Fruit fly (Drosophila melanogaster) whole organism, prepupa: Measurements from ENCODE around the gene Ada2a.

ENCODE experiments used
- CG11762 ChIP-seq: fragments of 200-800 bp; sonication (Bioruptor generic); optimal IDR thresholded peaks from 3 replicates; lab custom pipeline; 2016; ENCODE audit warnings: missing biosample characterization, missing genetic modification characterization; ENCODE audit not compliant: insufficient read depth
- CG11902 ChIP-seq: fragments of 200-800 bp; sonication (Bioruptor generic); optimal IDR thresholded peaks from 3 replicates; lab custom pipeline; 2016; ENCODE audit warnings: missing biosample characterization, missing genetic modification characterization
- CG15336 ChIP-seq: fragments of 200-800 bp; sonication (Bioruptor generic); IDR thresholded peaks from 2 replicates; pipeline ENCODE4 v1.3.6; 2022; ENCODE audit warnings: missing biosample characterization, missing genetic modification characterization
- CG1621 ChIP-seq: fragments of 200-800 bp; sonication (Bioruptor generic); optimal IDR thresholded peaks from 3 replicates; lab custom pipeline; 2018; ENCODE audit warnings: missing biosample characterization, mild to moderate bottlenecking, missing genetic modification characterization
- CG16779 ChIP-seq: fragments of 200-800 bp; sonication (Bioruptor generic); optimal IDR thresholded peaks from 3 replicates; lab custom pipeline; 2017; ENCODE audit warnings: missing biosample characterization, mild to moderate bottlenecking, missing genetic modification characterization
- CG31627 ChIP-seq: fragments of 200-800 bp; sonication (Bioruptor generic); optimal IDR thresholded peaks from 3 replicates; lab custom pipeline; 2016; ENCODE audit warnings: missing biosample characterization, missing genetic modification characterization
- CG3919 ChIP-seq: fragments of 200-800 bp; sonication (Bioruptor generic); optimal IDR thresholded peaks from 3 replicates; lab custom pipeline; 2016; ENCODE audit warnings: missing biosample characterization, missing genetic modification characterization
- CG4318 ChIP-seq: fragments of 200-800 bp; sonication (Bioruptor generic); optimal IDR thresholded peaks from 3 replicates; lab custom pipeline; 2017; ENCODE audit warnings: missing biosample characterization, mild to moderate bottlenecking, missing genetic modification characterization
- CG6163 ChIP-seq: fragments of 200-800 bp; sonication (Bioruptor generic); IDR thresholded peaks from 3 replicates; pipeline ENCODE4 v1.3.6; 2022; ENCODE audit warnings: missing biosample characterization, missing genetic modification characterization
- CG6808 ChIP-seq: fragments of 200-800 bp; sonication (Bioruptor generic); optimal IDR thresholded peaks from 3 replicates; lab custom pipeline; 2017; ENCODE audit warnings: missing biosample characterization, missing genetic modification characterization, mild to moderate bottlenecking, moderate library complexity, missing genetic modification reagents
- CG6854 ChIP-seq: fragments of 200-800 bp; sonication (Bioruptor generic); optimal IDR thresholded peaks from 2 replicates; lab custom pipeline; 2017; ENCODE audit warnings: missing biosample characterization, mild to moderate bottlenecking, missing genetic modification characterization
- CG8119 ChIP-seq: fragments of 200-800 bp; sonication (Bioruptor generic); IDR thresholded peaks from 3 replicates; pipeline ENCODE4 v1.3.6; 2022; ENCODE audit warnings: missing biosample characterization, missing genetic modification characterization
- CG8319 ChIP-seq: fragments of 200-800 bp; sonication (Bioruptor generic); optimal IDR thresholded peaks from 3 replicates; lab custom pipeline; 2016; ENCODE audit warnings: missing biosample characterization, missing genetic modification characterization
- CG9139 ChIP-seq: fragments of 200-800 bp; sonication (Bioruptor generic); optimal IDR thresholded peaks from 3 replicates; lab custom pipeline; 2017; ENCODE audit warnings: missing biosample characterization, mild to moderate bottlenecking, missing genetic modification characterization
- Eip75B ChIP-seq: fragments of 200-800 bp; sonication (Bioruptor generic); optimal IDR thresholded peaks from 3 replicates; lab custom pipeline; 2016; ENCODE audit warnings: missing biosample characterization, missing genetic modification characterization
- Eip93F ChIP-seq: fragments of 200-800 bp; sonication (Bioruptor generic); optimal IDR thresholded peaks from 2 replicates; lab custom pipeline; 2016; ENCODE audit warnings: missing biosample characterization, mild to moderate bottlenecking, missing genetic modification characterization
- Ets21C ChIP-seq: fragments of 200-800 bp; sonication (Bioruptor generic); optimal IDR thresholded peaks from 3 replicates; lab custom pipeline; 2016; ENCODE audit warnings: missing biosample characterization, missing genetic modification characterization
- Ets96B ChIP-seq: fragments of 200-800 bp; optimal IDR thresholded peaks from 2 replicates; lab custom pipeline; 2019; ENCODE audit warnings: missing biosample characterization, mild to moderate bottlenecking, missing genetic modification characterization, moderate library complexity
- Gug ChIP-seq: fragments of 200-800 bp; sonication (Bioruptor generic); IDR thresholded peaks from 2 replicates; pipeline ENCODE4 v1.3.6; 2022; ENCODE audit warnings: missing biosample characterization, missing genetic modification characterization
- Hr39 ChIP-seq: fragments of 200-800 bp; sonication (Bioruptor generic); optimal IDR thresholded peaks from 2 replicates; lab custom pipeline; 2016; ENCODE audit warnings: missing biosample characterization, missing genetic modification characterization
- Hr4 ChIP-seq: fragments of 200-800 bp; sonication (Bioruptor generic); optimal IDR thresholded peaks from 3 replicates; lab custom pipeline; 2016; ENCODE audit warnings: missing biosample characterization, missing genetic modification characterization
- Lpt ChIP-seq: fragments of 200-800 bp; sonication (Bioruptor generic); optimal IDR thresholded peaks from 3 replicates; lab custom pipeline; 2016; ENCODE audit warnings: missing biosample characterization, missing genetic modification characterization
- Met ChIP-seq: fragments of 200-800 bp; sonication (Bioruptor generic); optimal IDR thresholded peaks from 3 replicates; lab custom pipeline; 2016; ENCODE audit warnings: missing biosample characterization, missing genetic modification characterization
- OdsH ChIP-seq: fragments of 200-800 bp; sonication (Bioruptor generic); optimal IDR thresholded peaks from 3 replicates; lab custom pipeline; 2016; ENCODE audit warnings: missing biosample characterization, missing genetic modification characterization
- Smox ChIP-seq: fragments of 200-800 bp; sonication (Bioruptor generic); optimal IDR thresholded peaks from 3 replicates; lab custom pipeline; 2016; ENCODE audit warnings: missing biosample characterization, missing genetic modification characterization
- Sox102F ChIP-seq: fragments of 200-800 bp; sonication (Bioruptor generic); optimal IDR thresholded peaks from 2 replicates; lab custom pipeline; 2016; ENCODE audit warnings: missing biosample characterization, mild to moderate bottlenecking, missing genetic modification characterization
- Sox14 ChIP-seq: fragments of 200-800 bp; sonication (Bioruptor generic); optimal IDR thresholded peaks from 3 replicates; lab custom pipeline; 2016; ENCODE audit warnings: missing biosample characterization, missing genetic modification characterization
- Sox15 ChIP-seq: fragments of 200-800 bp; sonication (Bioruptor generic); optimal IDR thresholded peaks from 3 replicates; lab custom pipeline; 2016; ENCODE audit warnings: missing biosample characterization, missing genetic modification characterization
- acj6 ChIP-seq: fragments of 200-800 bp; sonication (Bioruptor generic); optimal IDR thresholded peaks from 3 replicates; lab custom pipeline; 2016; ENCODE audit warnings: missing biosample characterization, missing genetic modification characterization
- cyc ChIP-seq: fragments of 200-800 bp; sonication (Bioruptor generic); optimal IDR thresholded peaks from 3 replicates; lab custom pipeline; 2016; ENCODE audit warnings: missing biosample characterization, missing genetic modification characterization
- dac ChIP-seq: fragments of 200-800 bp; sonication (Bioruptor generic); optimal IDR thresholded peaks from 2 replicates; lab custom pipeline; 2017; ENCODE audit warnings: missing biosample characterization, mild to moderate bottlenecking, missing genetic modification characterization
- esn ChIP-seq: fragments of 200-800 bp; sonication (Bioruptor generic); optimal IDR thresholded peaks from 2 replicates; lab custom pipeline; 2016; ENCODE audit warnings: missing biosample characterization, mild to moderate bottlenecking, missing genetic modification characterization, moderate library complexity
- fd59A ChIP-seq: fragments of 200-800 bp; sonication (Bioruptor generic); optimal IDR thresholded peaks from 2 replicates; lab custom pipeline; 2017; ENCODE audit warnings: missing biosample characterization, mild to moderate bottlenecking, missing genetic modification characterization, missing genetic modification reagents
- fd85E ChIP-seq: fragments of 200-800 bp; sonication (Bioruptor generic); optimal IDR thresholded peaks from 3 replicates; lab custom pipeline; 2016; ENCODE audit warnings: missing biosample characterization, missing genetic modification characterization
- lz ChIP-seq: fragments of 200-800 bp; sonication (Bioruptor generic); optimal IDR thresholded peaks from 3 replicates; lab custom pipeline; 2016; ENCODE audit warnings: missing biosample characterization, missing genetic modification characterization
- net ChIP-seq: fragments of 200-800 bp; sonication (Bioruptor generic); optimal IDR thresholded peaks from 3 replicates; lab custom pipeline; 2016; ENCODE audit warnings: missing biosample characterization, missing genetic modification characterization
- spab ChIP-seq: fragments of 200-800 bp; sonication (Bioruptor generic); optimal IDR thresholded peaks from 2 replicates; lab custom pipeline; 2017; ENCODE audit warnings: missing biosample characterization, mild to moderate bottlenecking, missing genetic modification characterization, missing genetic modification reagents
- ss ChIP-seq, 2 experiments: fragments of 200-800 bp; sonication (Bioruptor generic); optimal IDR thresholded peaks; 2 replicates in 1 of 2; 3 replicates in 1 of 2; lab custom pipeline; 2017 to 2018; ENCODE audit warnings: mild to moderate bottlenecking in 2 of 2, missing biosample characterization in 2 of 2, missing genetic modification characterization in 2 of 2, moderate library complexity in 1 of 2
- svp ChIP-seq: fragments of 200-800 bp; sonication (Bioruptor generic); peaks from one replicate; lab custom pipeline; 2016; ENCODE audit warnings: missing biosample characterization, missing genetic modification characterization

The Ada2a gene

dm6 chr3R:18274328-18275098 lies 19.2 kb upstream of the Ada2a start, which contains the start of the genes Vps39 and eIF1A:
Gene Vps39 (minus strand): TSS chr3R:18274446.
Gene eIF1A (plus strand): TSS chr3R:18274665.
- TF ChIP-seq Eip75B (GFP tag; lab: Kevin White, UChicago) (no peak), CG3919 (GFP tag; lab: Kevin White, UChicago) (no peak), acj6 (peak; percentile 30), Smox (GFP tag; lab: Kevin White, UChicago) (no peak), CG15336 (GFP tag; lab: Robert Waterston, UW) (no peak; the same call in 1 of the 2 replicates), lz (peak; percentile 36), CG4318 (GFP tag; lab: Kevin White, UChicago) (no peak), cyc (GFP tag; lab: Kevin White, UChicago) (peak; percentile 32), Sox15 (GFP tag; lab: Kevin White, UChicago) (no peak), esn (GFP tag; lab: Kevin White, UChicago) (peak; percentile 29), fd85E (GFP tag; lab: Kevin White, UChicago) (no peak), Eip93F (GFP tag; lab: Kevin White, UChicago) (peak; percentile 42), Hr4 (GFP tag; lab: Kevin White, UChicago) (peak; percentile 42), Sox14 (GFP tag; lab: Kevin White, UChicago) (peak; percentile 17), CG6163 (GFP tag; lab: Robert Waterston, UW) (0 out of 3 replicates have a peak, but pooled peaks have one; percentile 10), ss (GFP tag; optimal IDR thresholded peaks at IDR 0.05; lab: Kevin White, UChicago) (no peak), CG6854 (GFP tag; lab: Kevin White, UChicago) (no peak), Lpt (GFP tag; lab: Kevin White, UChicago) (no peak), CG11762 (GFP tag; lab: Kevin White, UChicago) (no peak), CG31627 (GFP tag; lab: Kevin White, UChicago) (peak; percentile 17), dac (no peak)

dm6 chr3R:18269744-18270348 lies 14.6 kb upstream of the Ada2a start:
- no peak for TF ChIP-seq dac
- TF ChIP-seq Sox102F (GFP tag; lab: Kevin White, UChicago): no peak
- no peak for TF ChIP-seq Sox14 (GFP tag; lab: Kevin White, UChicago)
- TF ChIP-seq Hr39 (GFP tag; lab: Kevin White, UChicago): no peak
- TF ChIP-seq CG8119: no peak
- no peak for TF ChIP-seq CG11902
- TF ChIP-seq OdsH (GFP tag; lab: Kevin White, UChicago): no peak

dm6 chr3R:18267489-18267888 lies 12.2 kb upstream of the Ada2a start, which contains the start of gene CG18599:
Gene CG18599 (plus strand): TSS chr3R:18267789.
- TF ChIP-seq fd85E (GFP tag; lab: Kevin White, UChicago) (no peak), Ets21C (GFP tag; lab: Kevin White, UChicago) (no peak), Sox14 (GFP tag; lab: Kevin White, UChicago) (no peak), spab (GFP tag; lab: Kevin White, UChicago) (no peak), Gug (GFP tag; lab: Robert Waterston, UW) (no peak), Lpt (GFP tag; lab: Kevin White, UChicago) (no peak), CG9139 (no peak), fd59A (GFP tag; lab: Kevin White, UChicago) (no peak), svp (GFP tag; lab: Kevin White, UChicago) (no peak), Met (GFP tag; lab: Kevin White, UChicago) (no peak), CG1621 (no peak), CG6808 (GFP tag; lab: Kevin White, UChicago) (no peak), Ets96B (tag; lab: Kevin White, UChicago) (no peak), CG8319 (no peak), OdsH (GFP tag; lab: Kevin White, UChicago) (no peak), cyc (GFP tag; lab: Kevin White, UChicago) (no peak), CG16779 (tag; lab: Kevin White, UChicago) (no peak), net (no peak)
